Worm (Caenorhabditis elegans): Measurements from ENCODE around the gene fkh-8.

DNA sequence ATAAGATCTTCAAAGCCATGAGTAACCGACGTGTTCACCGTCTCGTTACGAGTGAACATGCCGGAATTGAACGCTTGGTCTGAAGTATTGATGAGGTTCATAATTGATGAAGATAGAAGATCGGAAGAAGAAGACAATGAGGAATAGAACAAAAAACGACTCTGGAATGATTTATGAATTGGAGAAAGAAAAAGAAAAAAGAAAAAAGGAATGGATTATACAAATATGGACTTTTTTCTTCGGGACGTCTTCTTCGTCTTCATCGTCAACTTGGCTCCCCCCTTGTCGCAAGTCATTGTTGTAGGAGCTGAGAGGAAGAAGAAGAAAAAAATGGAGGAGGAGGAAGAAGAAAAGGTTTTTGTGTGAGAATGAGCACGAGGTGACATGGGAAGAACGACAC is 35.8 kb upstream of the fkh-8 start, which contains the start of gene srsy-2:
- TF ChIP-seq elt-1 (tag; optimal IDR thresholded peaks at IDR 0.05) (no peak), nhr-11 (tag; optimal IDR thresholded peaks at IDR 0.05) (no peak), nhr-25 (tag; optimal IDR thresholded peaks at IDR 0.05) (no peak), unc-62 (GFP tag; optimal IDR thresholded peaks at IDR 0.05) (no peak), nhr-76 (tag; optimal IDR thresholded peaks at IDR 0.05) (no peak)

Measured in whole organism, L3 larva.